Fruit fly (Drosophila melanogaster): ENCODE data around the gene CG9154.

The CG9154 gene

dm6 chr2L:6047528-6048160 is 22.8 kb downstream of the CG9154 start, which contains the start of gene IPIP (continued):
- TF ChIP-seq CG10209 (GFP tag; optimal IDR thresholded peaks at IDR 0.05) (peak; percentile 48), pita (GFP tag; optimal IDR thresholded peaks at IDR 0.05) (no peak), CG11560 (tag; IDR thresholded peaks at IDR 0.05) (no peak), HLH3B (GFP tag; IDR thresholded peaks at IDR 0.05) (no peak), chif (GFP tag; optimal IDR thresholded peaks at IDR 0.05) (peak in 1 of 2 experiments; percentile 24), CG5245 (GFP tag; optimal IDR thresholded peaks at IDR 0.05) (no peak), CG15696 (tag; optimal IDR thresholded peaks at IDR 0.05) (no peak), sna (GFP tag; IDR thresholded peaks at IDR 0.05; ENCODE audit: partially characterized antibody) (0 out of 2 replicates have a peak, but pooled peaks have one; percentile 21), lola (GFP tag; optimal IDR thresholded peaks at IDR 0.05) (no peak), amos (GFP tag; IDR thresholded peaks at IDR 0.05; ENCODE audit: partially characterized antibody) (peak; percentile 94), insv (GFP tag; optimal IDR thresholded peaks at IDR 0.05) (no peak), CG8089 (GFP tag; optimal IDR thresholded peaks at IDR 0.05) (no peak), Hr3 (GFP tag; optimal IDR thresholded peaks at IDR 0.05) (no peak), dmrt99B (tag; optimal IDR thresholded peaks at IDR 0.05) (no peak), CG17359 (tag; optimal IDR thresholded peaks at IDR 0.05) (no peak), H15 (GFP tag; IDR thresholded peaks at IDR 0.05) (peak; percentile 51; the same call in 1 of the 3 replicates), z (GFP tag; IDR thresholded peaks at IDR 0.05) (no peak), TFAM (GFP tag; optimal IDR thresholded peaks at IDR 0.05) (no peak), E2f2 (GFP tag; IDR thresholded peaks at IDR 0.05) (peak; percentile 39; the same call in 1 of the 2 replicates), CG6254 (GFP tag; optimal IDR thresholded peaks at IDR 0.05) (peak; percentile 100), CG32772 (GFP tag; IDR thresholded peaks at IDR 0.05) (peak; percentile 23; the same call in 1 of the 2 replicates), CG9797 (GFP tag; optimal IDR thresholded peaks at IDR 0.05) (peak; percentile 57), dimm (GFP tag; IDR thresholded peaks at IDR 0.05) (no peak), CG30020 (tag; optimal IDR thresholded peaks at IDR 0.05) (peak; percentile 61), CG13894 (tag; optimal IDR thresholded peaks at IDR 0.05) (no peak), CoRest (tag; optimal IDR thresholded peaks at IDR 0.05) (no peak), Elba2 (GFP tag; optimal IDR thresholded peaks at IDR 0.05) (no peak), Dbx (GFP tag; IDR thresholded peaks at IDR 0.05) (peak; percentile 52; the same call in 2 of the 3 replicates), ATbp (GFP tag; optimal IDR thresholded peaks at IDR 0.05) (peak; percentile 25), Usf (GFP tag; optimal IDR thresholded peaks at IDR 0.05) (no peak), B-H1 (GFP tag; IDR thresholded peaks at IDR 0.05) (no peak), hb (GFP tag; IDR thresholded peaks at IDR 0.05; ENCODE audit: partially characterized antibody) (peak; percentile 83), tll (GFP tag; optimal IDR thresholded peaks at IDR 0.05) (no peak), CG13775 (GFP tag; optimal IDR thresholded peaks at IDR 0.05) (no peak), CG11085 (GFP tag; IDR thresholded peaks at IDR 0.05) (0 out of 2 replicates have a peak, but pooled peaks have one; percentile 37), CG17912 (GFP tag; optimal IDR thresholded peaks at IDR 0.05) (no peak), pros (GFP tag; optimal IDR thresholded peaks at IDR 0.05) (no peak), H2.0 (GFP tag; IDR thresholded peaks at IDR 0.05) (no peak), CG12659 (GFP tag; optimal IDR thresholded peaks at IDR 0.05) (peak; percentile 65), Bgb (GFP tag; IDR thresholded peaks at IDR 0.05; ENCODE audit: partially characterized antibody) (peak; percentile 91), Sry-β (GFP tag; optimal IDR thresholded peaks at IDR 0.05) (no peak), btn (GFP tag; optimal IDR thresholded peaks at IDR 0.05) (no peak), CG7357 (GFP tag; IDR thresholded peaks at IDR 0.05) (no peak), CG30431 (GFP tag; optimal IDR thresholded peaks at IDR 0.05) (no peak), peb (GFP tag; IDR thresholded peaks at IDR 0.05) (no peak), PHDP (tag; optimal IDR thresholded peaks at IDR 0.05) (no peak), CG10462 (GFP tag; optimal IDR thresholded peaks at IDR 0.05) (no peak), fd96Cb (tag; optimal IDR thresholded peaks at IDR 0.05) (no peak), tup (GFP tag; optimal IDR thresholded peaks at IDR 0.05) (no peak)
